Fruit fly (Drosophila melanogaster) whole organism, prepupa: ENCODE measurements around the gene CG6769.

Experiments used
- CG11762 ChIP-seq: fragments of 200-800 bp; sonication (Bioruptor generic); optimal IDR thresholded peaks from 3 replicates; lab custom pipeline; 2016; ENCODE audit warnings: missing biosample characterization, missing genetic modification characterization; ENCODE audit not compliant: insufficient read depth
- ss ChIP-seq, 2 experiments: fragments of 200-800 bp; sonication (Bioruptor generic); optimal IDR thresholded peaks; 2 replicates in 1 of 2; 3 replicates in 1 of 2; lab custom pipeline; 2017 to 2018; ENCODE audit warnings: mild to moderate bottlenecking in 2 of 2, missing biosample characterization in 2 of 2, missing genetic modification characterization in 2 of 2, moderate library complexity in 1 of 2

- TF ChIP-seq ss (GFP tag; optimal IDR thresholded peaks at IDR 0.05; lab: Kevin White, UChicago) (no peak), CG11762 (GFP tag; lab: Kevin White, UChicago) (no peak)
Measured at dm6 chrX:17852457-17852856, 8.3 kb upstream of the CG6769 start, which contains the start of gene CG32554.
